Worm (Caenorhabditis elegans) whole organism, L1 larva: ENCODE results near the gene dmsr-6.

Experiments used
- C04F5.9 ChIP-seq: sonication (generic microtip); optimal IDR thresholded peaks from 2 replicates; lab custom pipeline; 2016; ENCODE audit warnings: missing genetic modification characterization, missing compliant biosample characterization
- aha-1 ChIP-seq: fragments of 150-350 bp; optimal IDR thresholded peaks from 2 replicates; lab custom pipeline; 2014; ENCODE audit warnings: missing biosample characterization, missing genetic modification characterization
- alr-1 ChIP-seq: fragments of 200-800 bp; sonication (Bioruptor generic); optimal IDR thresholded peaks from 2 replicates; lab custom pipeline; 2018; ENCODE audit warnings: borderline replicate concordance, mild to moderate bottlenecking, missing genetic modification characterization, missing compliant biosample characterization
- aly-2 ChIP-seq: fragments of 150-350 bp; optimal IDR thresholded peaks from 2 replicates; lab custom pipeline; 2014; ENCODE audit warnings: missing biosample characterization, missing genetic modification characterization
- ceh-63 ChIP-seq: fragments of 200-800 bp; sonication (Bioruptor generic); optimal IDR thresholded peaks from 2 replicates; lab custom pipeline; 2018; ENCODE audit warnings: mild to moderate bottlenecking, missing genetic modification characterization, missing compliant biosample characterization
- ceh-90 ChIP-seq: sonication (generic microtip); optimal IDR thresholded peaks from 2 replicates; lab custom pipeline; 2016; ENCODE audit warnings: missing genetic modification characterization, missing compliant biosample characterization
- ces-1 ChIP-seq: fragments of 150-350 bp; optimal IDR thresholded peaks from 2 replicates; lab custom pipeline; 2014; ENCODE audit warnings: missing biosample characterization, missing genetic modification reagents, missing genetic modification characterization
- dpl-1 ChIP-seq, 3 experiments: fragments of 150-350 bp in 2 of 3; sonication (generic microtip) in 1 of 3; optimal IDR thresholded peaks; 2 replicates each; lab custom pipeline; 2014 to 2017; ENCODE audit warnings: missing biosample characterization in 3 of 3, missing genetic modification characterization in 3 of 3, missing genetic modification reagents in 3 of 3
- efl-1 ChIP-seq, 4 experiments: fragments of 150-350 bp; optimal IDR thresholded peaks in 3 of 4; peaks in 1 of 4; 1 replicate in 1 of 4; 2 replicates in 3 of 4; lab custom pipeline; 2014; ENCODE audit warnings: missing biosample characterization in 2 of 4, missing genetic modification characterization in 2 of 4, missing genetic modification reagents in 2 of 4
- egl-13 ChIP-seq: sonication (generic microtip); optimal IDR thresholded peaks from 2 replicates; lab custom pipeline; 2016; ENCODE audit warnings: missing genotype, missing genetic modification reagents, missing genetic modification characterization, missing compliant biosample characterization
- elt-2 ChIP-seq: sonication (generic microtip); optimal IDR thresholded peaks from 2 replicates; lab custom pipeline; 2016; ENCODE audit warnings: missing genetic modification characterization, mild to moderate bottlenecking, inconsistent platforms, missing compliant biosample characterization, missing genetic modification reagents
- elt-3 ChIP-seq, 6 experiments: fragments of 150-350 bp in 1 of 6; sonication (generic microtip); optimal IDR thresholded peaks; 2 replicates each; lab custom pipeline; 2017 to 2018; ENCODE audit warnings: missing biosample characterization in 6 of 6, missing genetic modification characterization in 6 of 6, inconsistent platforms in 1 of 6
- fkh-10 ChIP-seq: sonication (generic microtip); optimal IDR thresholded peaks from 2 replicates; lab custom pipeline; 2017; ENCODE audit warnings: missing biosample characterization, missing genetic modification reagents, missing genetic modification characterization
- fkh-4 ChIP-seq: sonication (generic microtip); optimal IDR thresholded peaks from 2 replicates; lab custom pipeline; 2016; ENCODE audit warnings: missing compliant biosample characterization, missing genetic modification characterization, borderline replicate concordance
- hpl-2 ChIP-seq: fragments of 150-350 bp; optimal IDR thresholded peaks from 2 replicates; lab custom pipeline; 2014; ENCODE audit warnings: missing biosample characterization, missing genetic modification reagents, missing genetic modification characterization
- lin-13 ChIP-seq: fragments of 150-350 bp; optimal IDR thresholded peaks from 2 replicates; lab custom pipeline; 2014; ENCODE audit warnings: missing biosample characterization, missing genetic modification reagents, missing genetic modification characterization
- lin-14 ChIP-seq: fragments of 200-800 bp; sonication (Bioruptor generic); optimal IDR thresholded peaks from 2 replicates; lab custom pipeline; 2018; ENCODE audit warnings: mild to moderate bottlenecking, missing genetic modification characterization, moderate library complexity, missing compliant biosample characterization
- lin-35 ChIP-seq, 2 experiments: fragments of 150-350 bp; optimal IDR thresholded peaks; 2 replicates each; lab custom pipeline; 2014; ENCODE audit warnings: missing biosample characterization in 2 of 2, missing genetic modification characterization in 2 of 2, missing genetic modification reagents in 2 of 2
- lir-3 ChIP-seq: sonication (generic microtip); optimal IDR thresholded peaks from 2 replicates; lab custom pipeline; 2016; ENCODE audit warnings: mild to moderate bottlenecking, missing genetic modification characterization, moderate library complexity, missing compliant biosample characterization; ENCODE audit not compliant: poor library complexity
- lsy-2 ChIP-seq, 2 experiments: fragments of 150-350 bp; optimal IDR thresholded peaks; 2 replicates each; lab custom pipeline; 2014; ENCODE audit warnings: missing biosample characterization in 2 of 2, missing genetic modification characterization in 2 of 2
- mdl-1 ChIP-seq, 2 experiments: fragments of 150-350 bp; optimal IDR thresholded peaks; 2 replicates each; lab custom pipeline; 2014 to 2017; ENCODE audit warnings: missing biosample characterization in 2 of 2, missing genetic modification characterization in 2 of 2, inconsistent platforms in 1 of 2
- nhr-11 ChIP-seq: fragments of 150-350 bp; optimal IDR thresholded peaks from 2 replicates; lab custom pipeline; 2014; ENCODE audit warnings: missing biosample characterization, missing genetic modification characterization
- nhr-19 ChIP-seq: fragments of 200-800 bp; sonication (Bioruptor generic); conservative IDR thresholded peaks from 2 replicates; pipeline ENCODE4 v1.3.6; 2022; ENCODE audit warnings: missing genetic modification characterization, missing compliant biosample characterization
- nhr-237 ChIP-seq: fragments of 150-350 bp; optimal IDR thresholded peaks from 2 replicates; lab custom pipeline; 2014; ENCODE audit warnings: missing biosample characterization, missing genetic modification characterization
- nhr-76 ChIP-seq: sonication (generic microtip); optimal IDR thresholded peaks from 2 replicates; lab custom pipeline; 2017; ENCODE audit warnings: missing biosample characterization, missing genetic modification characterization
- nhr-77 ChIP-seq: fragments of 150-350 bp; optimal IDR thresholded peaks from 2 replicates; lab custom pipeline; 2014; ENCODE audit warnings: missing biosample characterization, missing genetic modification characterization
- nhr-90 ChIP-seq: sonication (generic microtip); optimal IDR thresholded peaks from 2 replicates; lab custom pipeline; 2016; ENCODE audit warnings: mild to moderate bottlenecking, missing genetic modification characterization, missing compliant biosample characterization; ENCODE audit not compliant: poor library complexity
- pax-3 ChIP-seq: fragments of 200-800 bp; sonication (Bioruptor generic); optimal IDR thresholded peaks from 2 replicates; lab custom pipeline; 2018; ENCODE audit warnings: mild to moderate bottlenecking, missing genetic modification characterization, moderate library complexity, missing compliant biosample characterization
- skn-1 ChIP-seq: fragments of 150-350 bp; optimal IDR thresholded peaks from 2 replicates; lab custom pipeline; 2014; ENCODE audit warnings: missing biosample characterization, missing genetic modification characterization
- snpc-4 ChIP-seq: fragments of 150-350 bp; optimal IDR thresholded peaks from 2 replicates; lab custom pipeline; 2014; ENCODE audit warnings: missing biosample characterization, missing genetic modification characterization
- sox-4 ChIP-seq: sonication (generic microtip); optimal IDR thresholded peaks from 2 replicates; lab custom pipeline; 2016; ENCODE audit warnings: missing genetic modification characterization, missing compliant biosample characterization
- tbx-2 ChIP-seq: sonication (generic microtip); optimal IDR thresholded peaks from 2 replicates; lab custom pipeline; 2016; ENCODE audit warnings: missing genetic modification characterization, missing compliant biosample characterization
- xbp-1 ChIP-seq: sonication (generic microtip); optimal IDR thresholded peaks from 2 replicates; lab custom pipeline; 2016; ENCODE audit warnings: missing genetic modification characterization, missing compliant biosample characterization
- zip-4 ChIP-seq: fragments of 200-800 bp; sonication (Bioruptor generic); optimal IDR thresholded peaks from 2 replicates; lab custom pipeline; 2018; ENCODE audit warnings: mild to moderate bottlenecking, missing genetic modification characterization, moderate library complexity, missing compliant biosample characterization
- ztf-4 ChIP-seq: fragments of 150-350 bp; optimal IDR thresholded peaks from 2 replicates; lab custom pipeline; 2014; ENCODE audit warnings: missing biosample characterization, missing genetic modification characterization

The dmsr-6 gene

ce11 chrII:14441144-14441543, 14.3 kb upstream of the dmsr-6 start, which contains the start of gene smg-8 (continued):
- TF ChIP-seq nhr-11 (tag; lab: Kevin White, UChicago) (peak; percentile 50), nhr-76 (no peak), ztf-4 (tag; lab: Kevin White, UChicago) (peak; percentile 17), elt-3 (tag; optimal IDR thresholded peaks at IDR 0.05; lab: Kevin White, UChicago) (peak in 2 of 6 experiments; percentile 31 to 33), sox-4 (peak; percentile 14), nhr-77 (tag; lab: Kevin White, UChicago) (peak; percentile 93), lir-3 (tag; lab: Kevin White, UChicago) (peak; percentile 18), lin-13 (GFP tag; lab: Kevin White, UChicago) (peak; percentile 79), elt-2 (tag; lab: Kevin White, UChicago) (peak; percentile 28), pax-3 (tag; lab: Kevin White, UChicago) (no peak), tbx-2 (tag; lab: Kevin White, UChicago) (peak; percentile 81), nhr-19 (GFP tag; lab: Robert Waterston, UW) (peak; percentile 73), lin-35 (GFP tag; optimal IDR thresholded peaks at IDR 0.05; lab: Kevin White, UChicago) (peak; percentile 99), lsy-2 (tag; optimal IDR thresholded peaks at IDR 0.05; lab: Kevin White, UChicago) (peak; percentile 84 to 93), C04F5.9 (tag; lab: Kevin White, UChicago) (peak; percentile 39), nhr-237 (tag; lab: Kevin White, UChicago) (peak; percentile 64), fkh-4 (tag; lab: Kevin White, UChicago) (no peak), egl-13 (tag; lab: Kevin White, UChicago) (peak; percentile 73), zip-4 (GFP tag; lab: Kevin White, UChicago) (peak; percentile 20), xbp-1 (tag; lab: Kevin White, UChicago) (peak; percentile 75)
- TF ChIP-seq, all 84 proteins: peak for 45

ce11 chrII:14451934-14452333, 3.5 kb upstream of the dmsr-6 start:
- TF ChIP-seq snpc-4 (tag; lab: Kevin White, UChicago) = no peak
- no peak for TF ChIP-seq ces-1
- TF ChIP-seq efl-1 (optimal IDR thresholded peaks at IDR 0.05; lab: Kevin White, UChicago) = no peak
- TF ChIP-seq efl-1 (GFP tag; optimal IDR thresholded peaks at IDR 0.05 in 1 of 2; lab: Kevin White, UChicago) = peak in 1 of 2 experiments; percentile 89
- no peak for TF ChIP-seq skn-1
- TF ChIP-seq aha-1 (tag; lab: Kevin White, UChicago) = no peak
- peak; percentile 31 for TF ChIP-seq fkh-10 (GFP tag; lab: Kevin White, UChicago)
- TF ChIP-seq alr-1 (tag; lab: Kevin White, UChicago) = no peak
- no peak for TF ChIP-seq aly-2 (tag; lab: Kevin White, UChicago)
- no peak for TF ChIP-seq lin-14 (GFP tag; lab: Kevin White, UChicago)
- TF ChIP-seq mdl-1 (tag; optimal IDR thresholded peaks at IDR 0.05; lab: Kevin White, UChicago) = no peak

- no peak for TF ChIP-seq hpl-2 (GFP tag; lab: Kevin White, UChicago)
- no peak for TF ChIP-seq pax-3 (tag; lab: Kevin White, UChicago)
- no peak for TF ChIP-seq ceh-90
- TF ChIP-seq efl-1 (optimal IDR thresholded peaks at IDR 0.05; lab: Kevin White, UChicago) = no peak
- no peak for TF ChIP-seq efl-1 (GFP tag; optimal IDR thresholded peaks at IDR 0.05 in 1 of 2; lab: Kevin White, UChicago)
- no peak for TF ChIP-seq dpl-1 (GFP tag; optimal IDR thresholded peaks at IDR 0.05; lab: Kevin White, UChicago)
- no peak for TF ChIP-seq aly-2 (tag; lab: Kevin White, UChicago)
- TF ChIP-seq nhr-19 (GFP tag; lab: Robert Waterston, UW) = no peak
- no peak for TF ChIP-seq sox-4
- TF ChIP-seq lir-3 (tag; lab: Kevin White, UChicago) = no peak
- no peak for TF ChIP-seq ceh-63 (GFP tag; lab: Kevin White, UChicago)
- TF ChIP-seq skn-1 = no peak
- no peak for TF ChIP-seq nhr-90
- TF ChIP-seq tbx-2 (tag; lab: Kevin White, UChicago) = no peak
Measured at ce11 chrII:14470020-14470419, 14.6 kb downstream of the dmsr-6 start.
